Worm (Caenorhabditis elegans): Measurements from ENCODE around the gene snt-3.

snt-3 gene

DNA sequence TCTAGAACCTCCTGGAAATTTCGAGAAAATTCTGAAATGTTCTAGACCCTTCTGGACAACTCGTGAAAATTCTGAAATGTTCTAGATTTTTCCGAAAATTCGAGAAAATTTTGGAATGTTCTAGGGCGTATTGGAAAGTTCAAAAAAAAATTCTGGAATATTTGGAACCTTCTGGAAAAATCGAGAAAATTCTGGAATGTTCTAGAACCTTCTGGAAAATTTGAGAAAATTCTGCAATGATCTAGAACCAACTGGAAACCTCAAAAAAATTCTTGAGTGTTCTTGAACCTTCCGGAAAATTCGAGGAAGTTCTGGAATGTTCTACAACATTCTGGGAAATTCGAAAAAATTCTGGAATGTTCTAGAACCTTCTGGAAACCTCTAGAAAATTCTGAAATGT lies 18.5 kb downstream of the snt-3 start:
- no peak for TF ChIP-seq pax-1 (tag; optimal IDR thresholded peaks at IDR 0.05)
- no peak for TF ChIP-seq eyg-1 (tag; optimal IDR thresholded peaks at IDR 0.05)
- no peak for TF ChIP-seq pqm-1 (tag; optimal IDR thresholded peaks at IDR 0.05)
- no peak for TF ChIP-seq odd-2 (tag; optimal IDR thresholded peaks at IDR 0.05)
- TF ChIP-seq pha-4 (tag; optimal IDR thresholded peaks at IDR 0.05) = no peak
- TF ChIP-seq syd-9 (tag; optimal IDR thresholded peaks at IDR 0.05) = no peak
- no peak for TF ChIP-seq dmd-4 (tag; optimal IDR thresholded peaks at IDR 0.05; ENCODE audit: borderline replicate concordance)
- no peak for TF ChIP-seq sox-2 (GFP tag; IDR thresholded peaks at IDR 0.05)
- TF ChIP-seq unc-42 (tag; optimal IDR thresholded peaks at IDR 0.05) = no peak
- TF ChIP-seq mec-3 (tag; optimal IDR thresholded peaks at IDR 0.05; ENCODE audit: borderline replicate concordance) = no peak
- TF ChIP-seq nhr-232 (tag; optimal IDR thresholded peaks at IDR 0.05) = no peak
- no peak for TF ChIP-seq ama-1 (optimal IDR thresholded peaks at IDR 0.05)
- TF ChIP-seq fax-1 (tag; optimal IDR thresholded peaks at IDR 0.05) = no peak
- no peak for TF ChIP-seq Y22D7AL.16 (tag; optimal IDR thresholded peaks at IDR 0.05)
- TF ChIP-seq hlh-15 (tag; optimal IDR thresholded peaks at IDR 0.05) = no peak
- TF ChIP-seq nfya-1 (tag; optimal IDR thresholded peaks at IDR 0.05) = no peak
- TF ChIP-seq K02D7.2 (tag; optimal IDR thresholded peaks at IDR 0.05) = no peak

DNA sequence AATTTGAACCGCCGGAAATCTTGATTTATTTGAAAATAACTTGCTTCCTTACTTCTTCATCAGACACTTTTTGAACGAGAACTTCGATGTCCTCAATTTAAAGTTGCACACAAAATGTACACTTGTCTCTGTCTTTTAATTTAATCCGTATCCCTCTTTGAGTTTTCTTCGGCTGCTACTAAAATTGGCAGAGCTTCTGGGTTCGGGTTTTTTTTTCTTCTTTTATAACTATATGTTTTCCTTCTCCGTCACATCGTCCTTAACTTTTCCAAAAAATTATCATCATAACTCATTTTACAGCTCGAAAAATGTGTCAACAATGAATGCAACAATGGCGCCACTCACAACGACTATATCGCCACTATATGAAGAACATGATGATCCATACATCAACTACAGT lies 19.0 kb downstream of the snt-3 start, which contains the start of gene glb-33:
Gene glb-33, plus strand, starts transcription at position 301 of the 400 bp plus-strand sequence.
- TF ChIP-seq gmeb-2 (tag; optimal IDR thresholded peaks at IDR 0.05) (no peak), hlh-15 (tag; optimal IDR thresholded peaks at IDR 0.05) (no peak), ceh-6 (GFP tag; optimal IDR thresholded peaks at IDR 0.05) (no peak), zip-5 (tag; optimal IDR thresholded peaks at IDR 0.05) (no peak), dmd-4 (tag; optimal IDR thresholded peaks at IDR 0.05; ENCODE audit: borderline replicate concordance) (no peak), Y22D7AL.16 (tag; optimal IDR thresholded peaks at IDR 0.05) (no peak), odd-2 (tag; optimal IDR thresholded peaks at IDR 0.05) (no peak), C38D4.7 (GFP tag; optimal IDR thresholded peaks at IDR 0.05) (no peak), eyg-1 (tag; optimal IDR thresholded peaks at IDR 0.05) (no peak), ztf-16 (tag; optimal IDR thresholded peaks at IDR 0.05) (no peak), sox-2 (GFP tag; IDR thresholded peaks at IDR 0.05) (no peak), tbx-7 (tag; optimal IDR thresholded peaks at IDR 0.05) (no peak), ceh-45 (GFP tag; IDR thresholded peaks at IDR 0.05) (no peak), ets-4 (tag; optimal IDR thresholded peaks at IDR 0.05) (no peak), ceh-48 (tag; optimal IDR thresholded peaks at IDR 0.05) (no peak)

ce11 chrV:1349802-1350201 lies 21.0 kb downstream of the snt-3 start:
- TF ChIP-seq unc-42 (tag; optimal IDR thresholded peaks at IDR 0.05) (peak; percentile 86), ceh-31 (tag; optimal IDR thresholded peaks at IDR 0.05) (peak; percentile 16), fkh-10 (GFP tag; optimal IDR thresholded peaks at IDR 0.05) (no peak), dve-1 (tag; optimal IDR thresholded peaks at IDR 0.05) (no peak), sox-4 (tag; optimal IDR thresholded peaks at IDR 0.05) (no peak)

- TF ChIP-seq sox-4 (tag; optimal IDR thresholded peaks at IDR 0.05) (no peak), unc-42 (tag; optimal IDR thresholded peaks at IDR 0.05) (peak; percentile 73)
Measured at ce11 chrV:1342712-1343111, 28.1 kb downstream of the snt-3 start.

DNA sequence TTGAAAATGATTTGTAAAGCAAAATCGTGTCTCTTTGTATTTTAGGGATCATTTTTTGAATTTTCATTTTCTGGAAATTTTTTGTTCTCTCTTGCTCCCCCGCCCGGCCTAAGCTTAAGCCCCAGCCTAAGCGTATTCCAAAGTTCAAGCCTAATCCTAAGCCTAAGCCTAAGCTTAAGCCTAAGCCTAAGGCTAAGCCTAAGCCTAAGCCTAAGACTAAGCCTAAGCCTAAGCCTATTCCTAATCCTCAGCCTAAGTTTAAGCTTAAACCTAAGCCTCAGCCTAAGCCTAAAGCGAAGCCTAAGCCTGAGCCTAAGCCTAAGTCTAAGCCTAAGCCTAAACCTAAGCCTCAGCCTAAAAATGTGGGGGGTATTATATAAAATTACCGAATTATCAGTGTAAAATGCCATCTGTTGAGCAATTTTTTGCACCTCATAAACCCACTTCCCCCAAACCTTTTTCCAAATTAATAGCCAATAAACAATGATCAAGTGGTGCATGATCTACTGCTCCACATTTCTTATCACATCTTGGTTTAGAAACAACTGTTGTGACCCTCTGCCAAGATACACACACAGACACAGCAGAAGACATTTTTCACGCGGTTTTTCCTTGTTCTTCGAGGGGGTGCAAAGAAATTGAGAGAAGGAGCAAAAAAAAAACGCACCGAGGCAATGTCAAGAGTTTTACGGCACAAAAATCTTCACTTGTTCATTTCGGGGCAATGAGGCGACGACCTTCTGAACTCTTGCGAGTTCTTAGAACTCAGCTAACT lies 29.4 kb downstream of the snt-3 start:
- TF ChIP-seq hlh-6 (tag; optimal IDR thresholded peaks at IDR 0.05) (no peak), dve-1 (tag; optimal IDR thresholded peaks at IDR 0.05) (peak; percentile 94)

ce11 chrV:1337701-1338100 lies 33.1 kb downstream of the snt-3 start:
- TF ChIP-seq ceh-6 (GFP tag; optimal IDR thresholded peaks at IDR 0.05) (no peak), madf-2 (tag; optimal IDR thresholded peaks at IDR 0.05) (no peak), tbx-7 (tag; optimal IDR thresholded peaks at IDR 0.05) (no peak), odd-2 (tag; optimal IDR thresholded peaks at IDR 0.05) (no peak), che-1 (tag; optimal IDR thresholded peaks at IDR 0.05) (no peak), pax-1 (tag; optimal IDR thresholded peaks at IDR 0.05) (no peak), unc-86 (tag; optimal IDR thresholded peaks at IDR 0.05) (no peak)

Measured in whole organism, late embryonic.